Worm (Caenorhabditis elegans): Measurements from ENCODE around the gene F40G12.5.

DNA sequence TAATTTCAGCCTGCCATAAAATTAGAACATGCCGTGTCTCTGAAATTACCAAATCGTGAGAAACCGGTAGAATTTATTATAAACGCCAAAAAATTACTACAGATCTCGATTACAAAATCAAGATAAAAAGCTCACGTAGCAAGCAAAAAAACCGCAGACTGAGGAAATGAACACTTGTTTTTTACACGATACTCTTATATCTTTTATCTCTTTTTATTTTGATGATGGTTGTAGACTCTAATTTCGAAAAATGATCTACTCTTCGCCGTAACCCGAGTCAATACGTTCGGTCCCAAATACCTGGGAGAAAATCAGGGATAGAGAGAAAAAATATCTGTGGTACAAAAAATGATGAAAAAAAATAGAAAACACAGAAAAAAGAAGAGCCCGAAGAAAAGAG, 47.5 kb downstream of the F40G12.5 start:
- TF ChIP-seq nhr-12 (tag; optimal IDR thresholded peaks at IDR 0.05), result no peak
- TF ChIP-seq nhr-76 (tag; optimal IDR thresholded peaks at IDR 0.05), result no peak
- TF ChIP-seq aly-2 (tag; optimal IDR thresholded peaks at IDR 0.05), result no peak
